Worm (Caenorhabditis elegans): Measurements from ENCODE around the gene ttr-9.

- TF ChIP-seq elt-3 (tag; optimal IDR thresholded peaks at IDR 0.05) (no peak), ceh-82 (tag; optimal IDR thresholded peaks at IDR 0.05) (no peak), efl-1 (optimal IDR thresholded peaks at IDR 0.05) (no peak), efl-1 (GFP tag; optimal IDR thresholded peaks at IDR 0.05 in 1 of 2) (no peak), nhr-11 (tag; optimal IDR thresholded peaks at IDR 0.05) (no peak), lir-3 (tag; optimal IDR thresholded peaks at IDR 0.05; ENCODE audit: poor library complexity) (no peak), hlh-17 (GFP tag; optimal IDR thresholded peaks at IDR 0.05; ENCODE audit: borderline replicate concordance) (no peak), nhr-237 (tag; optimal IDR thresholded peaks at IDR 0.05) (no peak)
Measured at ce11 chrIV:9457400-9457799, 48.8 kb downstream of the ttr-9 start, which contains the start of gene cutl-17.
